Fruit fly (Drosophila melanogaster) whole organism, wandering third instar larva: ENCODE data around the gene SNRPG.

Experiments used
- Abd-B ChIP-seq: fragments of >200 bp; optimal IDR thresholded peaks from 2 replicates; lab custom pipeline; 2017; ENCODE audit warnings: missing biosample characterization, missing genetic modification characterization
- CG32264 ChIP-seq: fragments of 200-800 bp; sonication (Bioruptor generic); optimal IDR thresholded peaks from 2 replicates; lab custom pipeline; 2016; ENCODE audit warnings: missing biosample characterization, missing genetic modification characterization
- CG9705 ChIP-seq: fragments of 200-800 bp; sonication (Bioruptor generic); optimal IDR thresholded peaks from 2 replicates; lab custom pipeline; 2018; ENCODE audit warnings: missing biosample characterization, mild to moderate bottlenecking, missing genetic modification characterization
- CrebA ChIP-seq: fragments of 200-800 bp; sonication (Bioruptor generic); optimal IDR thresholded peaks from 2 replicates; lab custom pipeline; 2016; ENCODE audit warnings: missing biosample characterization, mild to moderate bottlenecking, missing genetic modification characterization, borderline replicate concordance
- Dfd ChIP-seq: fragments of >200 bp; optimal IDR thresholded peaks from 2 replicates; lab custom pipeline; 2017; ENCODE audit warnings: missing biosample characterization, missing genetic modification characterization
- Dif ChIP-seq: fragments of 200-275, 200-300 bp; sonication (Bioruptor generic); optimal IDR thresholded peaks from 2 replicates; lab custom pipeline; 2018; ENCODE audit warnings: missing biosample characterization, missing genetic modification characterization; ENCODE audit not compliant: partially characterized antibody
- GATAd ChIP-seq: sonication (Bioruptor generic); optimal IDR thresholded peaks from 2 replicates; lab custom pipeline; 2016; ENCODE audit warnings: missing biosample characterization, missing genetic modification characterization
- HLH106 ChIP-seq: fragments of 200-800 bp; optimal IDR thresholded peaks from 3 replicates; lab custom pipeline; 2019; ENCODE audit warnings: missing biosample characterization, mild to moderate bottlenecking, missing genetic modification characterization, moderate library complexity
- Hnf4 ChIP-seq: fragments of 200-800 bp; sonication (Bioruptor generic); optimal IDR thresholded peaks from 2 replicates; lab custom pipeline; 2016; ENCODE audit warnings: missing biosample characterization, mild to moderate bottlenecking, missing genetic modification characterization
- Hr78 ChIP-seq: fragments of >200 bp; optimal IDR thresholded peaks from 2 replicates; lab custom pipeline; 2017; ENCODE audit warnings: missing biosample characterization, missing genetic modification characterization
- Hr83 ChIP-seq: fragments of 200-300 bp; sonication (Bioruptor generic); optimal IDR thresholded peaks from 2 replicates; lab custom pipeline; 2016; ENCODE audit warnings: missing biosample characterization, mild to moderate bottlenecking, missing genetic modification characterization, moderate library complexity; ENCODE audit not compliant: poor library complexity, severe bottlenecking
- Jra ChIP-seq: sonication (Bioruptor generic); optimal IDR thresholded peaks from 2 replicates; lab custom pipeline; 2016; ENCODE audit warnings: missing biosample characterization, missing genetic modification characterization
- Mio ChIP-seq: sonication (Bioruptor generic); optimal IDR thresholded peaks from 2 replicates; lab custom pipeline; 2016; ENCODE audit warnings: missing biosample characterization, missing genetic modification characterization
- Myc ChIP-seq: fragments of >200 bp; optimal IDR thresholded peaks from 2 replicates; lab custom pipeline; 2017
- N ChIP-seq: fragments of >200 bp; optimal IDR thresholded peaks from 2 replicates; lab custom pipeline; 2018; ENCODE audit warnings: missing biosample characterization, missing external identifiers, missing genetic modification characterization
- OdsH ChIP-seq: fragments of 200-800 bp; sonication (Bioruptor generic); optimal IDR thresholded peaks from 2 replicates; lab custom pipeline; 2016; ENCODE audit warnings: missing biosample characterization, mild to moderate bottlenecking, missing genetic modification characterization
- Rel ChIP-seq, 2 experiments: fragments of 200-800 bp; sonication (Bioruptor generic) in 1 of 2; optimal IDR thresholded peaks; 2 replicates in 1 of 2; 3 replicates in 1 of 2; lab custom pipeline; 2016 to 2019; ENCODE audit warnings: mild to moderate bottlenecking in 2 of 2, missing biosample characterization in 2 of 2, missing genetic modification characterization in 2 of 2, moderate library complexity in 1 of 2
- Sp1 ChIP-seq: fragments of 200-800 bp; sonication (Bioruptor generic); optimal IDR thresholded peaks from 3 replicates; lab custom pipeline; 2019; ENCODE audit warnings: missing biosample characterization, mild to moderate bottlenecking, missing genetic modification characterization, moderate library complexity
- br ChIP-seq: fragments of 200-800 bp; sonication (Bioruptor generic); optimal IDR thresholded peaks from 2 replicates; lab custom pipeline; 2016; ENCODE audit warnings: missing biosample characterization, missing genetic modification characterization
- brk ChIP-seq: fragments of 200-800 bp; sonication (Bioruptor generic); optimal IDR thresholded peaks from 2 replicates; lab custom pipeline; 2016; ENCODE audit warnings: missing biosample characterization, mild to moderate bottlenecking, missing genetic modification characterization
- dl ChIP-seq, 2 experiments: fragments of 175-275, 200-275 bp in 1 of 2; fragments of 200-275 bp in 1 of 2; sonication (Bioruptor generic); optimal IDR thresholded peaks; lab custom pipeline; 2018; ENCODE audit warnings: mild to moderate bottlenecking in 2 of 2, missing biosample characterization in 2 of 2, missing genetic modification characterization in 2 of 2, moderate library complexity in 2 of 2; ENCODE audit not compliant: partially characterized antibody in 2 of 2, insufficient read depth in 1 of 2
- dmrt93B ChIP-seq: fragments of 200-800 bp; sonication (Bioruptor generic); optimal IDR thresholded peaks from 2 replicates; lab custom pipeline; 2018; ENCODE audit warnings: missing biosample characterization, mild to moderate bottlenecking, missing genetic modification characterization
- ey ChIP-seq: fragments of 200-800 bp; sonication (Bioruptor generic); optimal IDR thresholded peaks from 2 replicates; lab custom pipeline; 2016; ENCODE audit warnings: missing biosample characterization, missing genetic modification characterization
- foxo ChIP-seq, 2 experiments: fragments of 200-800 bp; sonication (Bioruptor generic); optimal IDR thresholded peaks; 2 replicates in 1 of 2; 3 replicates in 1 of 2; lab custom pipeline; 2016 to 2017; ENCODE audit warnings: missing biosample characterization in 2 of 2, missing genetic modification characterization in 2 of 2
- fru ChIP-seq: fragments of 200-800 bp; sonication (Bioruptor generic); optimal IDR thresholded peaks from 3 replicates; lab custom pipeline; 2016; ENCODE audit warnings: missing biosample characterization, mild to moderate bottlenecking, missing genetic modification characterization
- h ChIP-seq: fragments of 200-800 bp; sonication (Bioruptor generic); optimal IDR thresholded peaks from 3 replicates; lab custom pipeline; 2016; ENCODE audit warnings: missing biosample characterization, mild to moderate bottlenecking, missing genetic modification characterization
- jim ChIP-seq: fragments of 175-275, 200-325 bp; sonication (Bioruptor generic); optimal IDR thresholded peaks from 2 replicates; lab custom pipeline; 2016; ENCODE audit warnings: missing biosample characterization, mild to moderate bottlenecking, missing genetic modification characterization
- lola ChIP-seq: fragments of >200 bp; optimal IDR thresholded peaks from 2 replicates; lab custom pipeline; 2017; ENCODE audit warnings: missing biosample characterization, missing genetic modification characterization
- pan ChIP-seq: fragments of >200 bp; optimal IDR thresholded peaks from 2 replicates; lab custom pipeline; 2017
- psq ChIP-seq: fragments of 200-800 bp; sonication (Bioruptor generic); optimal IDR thresholded peaks from 3 replicates; lab custom pipeline; 2017; ENCODE audit warnings: missing biosample characterization, mild to moderate bottlenecking, missing genetic modification characterization, moderate library complexity
- rgr ChIP-seq: fragments of 200-800 bp; sonication (Bioruptor generic); optimal IDR thresholded peaks from 3 replicates; lab custom pipeline; 2016; ENCODE audit warnings: missing biosample characterization, mild to moderate bottlenecking, missing genetic modification characterization
- sage ChIP-seq: fragments of 200-800 bp; sonication (Bioruptor generic); optimal IDR thresholded peaks from 2 replicates; lab custom pipeline; 2016; ENCODE audit warnings: missing biosample characterization, mild to moderate bottlenecking, missing genetic modification characterization
- sv ChIP-seq: fragments of 200-800 bp; sonication (Bioruptor generic); optimal IDR thresholded peaks from 3 replicates; lab custom pipeline; 2016; ENCODE audit warnings: missing biosample characterization, missing genetic modification characterization
- tai ChIP-seq: sonication (Bioruptor generic); optimal IDR thresholded peaks from 2 replicates; lab custom pipeline; 2016; ENCODE audit warnings: missing biosample characterization, missing genetic modification characterization
- usp ChIP-seq: fragments of >200 bp; optimal IDR thresholded peaks from 2 replicates; lab custom pipeline; 2017; ENCODE audit warnings: missing biosample characterization, missing genetic modification characterization
- woc ChIP-seq: sonication (Bioruptor generic); optimal IDR thresholded peaks from 2 replicates; lab custom pipeline; 2016; ENCODE audit warnings: missing biosample characterization, mild to moderate bottlenecking, missing genetic modification characterization

SNRPG gene

dm6 chrX:16618724-16619123, 21.5 kb downstream of the SNRPG start:
- TF ChIP-seq OdsH (GFP tag; lab: Kevin White, UChicago) (no peak), psq (GFP tag; lab: Kevin White, UChicago) (peak; percentile 12), CrebA (GFP tag; lab: Kevin White, UChicago) (no peak)

- TF ChIP-seq OdsH (GFP tag; lab: Kevin White, UChicago) (no peak), foxo (GFP tag; optimal IDR thresholded peaks at IDR 0.05; lab: Kevin White, UChicago) (peak in 1 of 2 experiments; percentile 1), Dif (GFP tag; lab: Kevin White, UChicago) (no peak), Rel (GFP tag; optimal IDR thresholded peaks at IDR 0.05; lab: Kevin White, UChicago) (no peak), Rel (tag; optimal IDR thresholded peaks at IDR 0.05; lab: Kevin White, UChicago) (peak; percentile 83), CG9705 (GFP tag; lab: Kevin White, UChicago) (no peak), Hr83 (no peak), sv (GFP tag; lab: Kevin White, UChicago) (no peak), dmrt93B (no peak), HLH106 (tag; lab: Kevin White, UChicago) (peak; percentile 10)
Measured at dm6 chrX:16616773-16617738, 23.2 kb downstream of the SNRPG start.

dm6 chrX:16610601-16611058, 29.6 kb downstream of the SNRPG start, which contains the start of gene mbt:
Gene mbt (plus strand): TSS chrX:16610685.
- peak; percentile 35 for TF ChIP-seq h
- TF ChIP-seq Myc (lab: Kevin White, UChicago), result peak; percentile 80
- peak; percentile 68 for TF ChIP-seq N (GFP tag; lab: Kevin White, UChicago)
- no peak for TF ChIP-seq woc (GFP tag; lab: Kevin White, UChicago)
- peak; percentile 8 for TF ChIP-seq psq (GFP tag; lab: Kevin White, UChicago)
- no peak for TF ChIP-seq Hnf4 (GFP tag; lab: Kevin White, UChicago)
- no peak for TF ChIP-seq Rel (GFP tag; optimal IDR thresholded peaks at IDR 0.05; lab: Kevin White, UChicago)
- TF ChIP-seq Rel (tag; optimal IDR thresholded peaks at IDR 0.05; lab: Kevin White, UChicago), result no peak
- no peak for TF ChIP-seq lola (GFP tag; lab: Kevin White, UChicago)
- TF ChIP-seq Mio (GFP tag; lab: Kevin White, UChicago), result no peak
- no peak for TF ChIP-seq foxo (GFP tag; optimal IDR thresholded peaks at IDR 0.05; lab: Kevin White, UChicago)
- TF ChIP-seq br (GFP tag; lab: Kevin White, UChicago), result no peak
- TF ChIP-seq dl (GFP tag; optimal IDR thresholded peaks at IDR 0.05; lab: Kevin White, UChicago; ENCODE audit: insufficient read depth in 1 of 2, partially characterized antibody in 2 of 2), result no peak
- peak; percentile 64 for TF ChIP-seq Dfd (GFP tag; lab: Kevin White, UChicago)
- TF ChIP-seq sv (GFP tag; lab: Kevin White, UChicago), result no peak
- TF ChIP-seq tai (GFP tag; lab: Kevin White, UChicago), result no peak
- TF ChIP-seq Dif (GFP tag; lab: Kevin White, UChicago), result no peak
- no peak for TF ChIP-seq Sp1
- TF ChIP-seq Hr83, result no peak

dm6 chrX:16607828-16608227, 32.4 kb downstream of the SNRPG start:
- no peak for TF ChIP-seq brk (GFP tag; lab: Kevin White, UChicago)
- TF ChIP-seq tai (GFP tag; lab: Kevin White, UChicago), result no peak
- TF ChIP-seq usp, result no peak
- TF ChIP-seq OdsH (GFP tag; lab: Kevin White, UChicago), result no peak
- no peak for TF ChIP-seq sv (GFP tag; lab: Kevin White, UChicago)
- no peak for TF ChIP-seq rgr (GFP tag; lab: Kevin White, UChicago)
- TF ChIP-seq Dif (GFP tag; lab: Kevin White, UChicago), result peak; percentile 43

- peak in 1 of 2 experiments; percentile 58 for TF ChIP-seq dl (GFP tag; optimal IDR thresholded peaks at IDR 0.05; lab: Kevin White, UChicago; ENCODE audit: insufficient read depth in 1 of 2, partially characterized antibody in 2 of 2)
- TF ChIP-seq Dif (GFP tag; lab: Kevin White, UChicago), result peak; percentile 58
- TF ChIP-seq Sp1, result peak; percentile 91
- TF ChIP-seq Jra (GFP tag; lab: Kevin White, UChicago), result peak; percentile 2
- peak; percentile 30 for TF ChIP-seq h
- TF ChIP-seq brk (GFP tag; lab: Kevin White, UChicago), result no peak
- TF ChIP-seq Dfd (GFP tag; lab: Kevin White, UChicago), result no peak
- peak; percentile 16 for TF ChIP-seq fru
- TF ChIP-seq CG9705 (GFP tag; lab: Kevin White, UChicago), result peak; percentile 31
- peak in 1 of 2 experiments; percentile 85 for TF ChIP-seq foxo (GFP tag; optimal IDR thresholded peaks at IDR 0.05; lab: Kevin White, UChicago)
- no peak for TF ChIP-seq OdsH (GFP tag; lab: Kevin White, UChicago)
- peak; percentile 98 for TF ChIP-seq Rel (GFP tag; optimal IDR thresholded peaks at IDR 0.05; lab: Kevin White, UChicago)
- peak; percentile 56 for TF ChIP-seq Rel (tag; optimal IDR thresholded peaks at IDR 0.05; lab: Kevin White, UChicago)
- TF ChIP-seq CG32264 (GFP tag; lab: Kevin White, UChicago), result peak; percentile 74
- TF ChIP-seq Hr83, result peak; percentile 71
- TF ChIP-seq Hr78 (GFP tag; lab: Kevin White, UChicago), result no peak
- no peak for TF ChIP-seq GATAd (GFP tag; lab: Kevin White, UChicago)
- no peak for TF ChIP-seq pan
- TF ChIP-seq Abd-B (GFP tag; lab: Kevin White, UChicago), result no peak
- no peak for TF ChIP-seq ey (GFP tag; lab: Kevin White, UChicago)
- peak; percentile 40 for TF ChIP-seq N (GFP tag; lab: Kevin White, UChicago)
- TF ChIP-seq jim, result peak; percentile 97
- TF ChIP-seq sage, result peak; percentile 10
Measured at dm6 chrX:16599770-16600169, 40.4 kb downstream of the SNRPG start.
